Fruit fly (Drosophila melanogaster): Measurements from ENCODE around the gene Lk6.

Gene Lk6

DNA sequence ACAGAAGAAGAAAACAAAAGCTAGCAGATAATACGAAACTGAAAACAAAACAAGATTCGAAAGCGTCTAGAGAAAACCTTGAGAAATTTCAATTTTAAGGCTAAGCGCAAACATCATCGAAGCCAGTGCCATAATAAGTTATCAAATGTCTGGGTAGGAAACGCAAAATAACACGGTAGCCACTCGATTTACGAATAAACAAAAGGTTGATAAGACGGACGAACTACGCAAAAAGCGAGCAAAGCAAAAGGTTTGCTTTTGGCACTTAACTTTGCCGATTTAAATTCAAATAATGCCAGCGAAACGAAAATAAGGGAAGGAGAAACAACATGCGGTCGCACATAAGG lies 6.1 kb downstream of the Lk6 start:
- TF ChIP-seq CG9932 (GFP tag; IDR thresholded peaks at IDR 0.05) (no peak), zfh2 (GFP tag; optimal IDR thresholded peaks at IDR 0.05) (no peak), en (GFP tag; optimal IDR thresholded peaks at IDR 0.05) (no peak), exex (tag; optimal IDR thresholded peaks at IDR 0.05) (peak; percentile 50), CG10431 (GFP tag; optimal IDR thresholded peaks at IDR 0.05) (no peak), p53 (GFP tag; optimal IDR thresholded peaks at IDR 0.05) (no peak), sug (tag; optimal IDR thresholded peaks at IDR 0.05) (peak; percentile 66), Pdp1 (GFP tag; optimal IDR thresholded peaks at IDR 0.05) (peak in 1 of 2 experiments; percentile 60), CG6689 (GFP tag; IDR thresholded peaks at IDR 0.05) (no peak), CG10979 (tag; optimal IDR thresholded peaks at IDR 0.05) (no peak), zen2 (GFP tag; IDR thresholded peaks at IDR 0.05; ENCODE audit: partially characterized antibody) (no peak), Rfx (GFP tag; IDR thresholded peaks at IDR 0.05) (no peak), Ptx1 (GFP tag; IDR thresholded peaks at IDR 0.05) (no peak), Dll (GFP tag; IDR thresholded peaks at IDR 0.05; ENCODE audit: partially characterized antibody) (no peak), ftz-f1 (GFP tag; optimal IDR thresholded peaks at IDR 0.05) (peak; percentile 11), H2.0 (GFP tag; IDR thresholded peaks at IDR 0.05) (no peak), CG15479 (GFP tag; optimal IDR thresholded peaks at IDR 0.05) (no peak), Sox102F (GFP tag; optimal IDR thresholded peaks at IDR 0.05) (no peak), eve (GFP tag; optimal IDR thresholded peaks at IDR 0.05) (no peak), Hey (tag; optimal IDR thresholded peaks at IDR 0.05) (no peak), CG3995 (GFP tag; optimal IDR thresholded peaks at IDR 0.05) (no peak), Dek (tag; optimal IDR thresholded peaks at IDR 0.05) (no peak), ci (GFP tag; IDR thresholded peaks at IDR 0.05) (no peak), CG4404 (GFP tag; IDR thresholded peaks at IDR 0.05) (no peak), mirr (GFP tag; optimal IDR thresholded peaks at IDR 0.05) (peak; percentile 7), CG16779 (GFP tag; IDR thresholded peaks at IDR 0.05) (no peak), CG34376 (GFP tag; optimal IDR thresholded peaks at IDR 0.05) (peak; percentile 35), CG17328 (GFP tag; IDR thresholded peaks at IDR 0.05) (no peak), CG4820 (GFP tag; optimal IDR thresholded peaks at IDR 0.05) (no peak), CG13624 (GFP tag; optimal IDR thresholded peaks at IDR 0.05) (peak; percentile 5), CG3163 (GFP tag; optimal IDR thresholded peaks at IDR 0.05) (peak; percentile 10), tin (GFP tag; optimal IDR thresholded peaks at IDR 0.05) (no peak)

DNA sequence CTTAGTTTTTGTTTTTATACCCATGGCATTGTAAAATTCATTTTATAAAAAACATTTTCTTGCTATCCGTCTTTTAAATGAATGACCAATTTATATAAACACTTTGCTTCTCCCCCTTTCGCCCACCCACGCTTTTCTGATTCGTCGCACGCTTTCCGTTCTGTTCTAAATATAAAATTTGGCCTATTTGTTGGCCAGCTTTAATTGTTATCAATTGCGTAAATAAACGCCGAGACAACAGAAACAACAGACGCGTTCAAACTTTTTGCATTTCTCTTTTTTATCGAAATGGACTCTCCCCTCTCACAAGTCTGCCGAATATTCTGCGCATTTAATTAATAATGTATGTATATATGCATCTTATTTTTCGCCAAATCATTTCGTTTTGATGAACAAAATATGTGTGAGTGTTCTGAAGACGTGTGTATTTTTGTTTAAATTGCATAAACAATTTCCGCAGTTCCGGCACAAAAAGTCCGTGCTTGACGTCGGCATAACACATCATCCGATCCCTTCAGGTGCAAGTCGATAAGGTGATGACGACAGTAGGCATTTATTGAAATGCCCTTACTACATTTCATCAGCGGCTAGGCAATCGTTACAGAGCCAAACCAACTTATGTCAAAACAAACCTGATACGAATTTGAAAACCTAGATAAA lies 6.9 kb downstream of the Lk6 start:
- TF ChIP-seq Pdp1 (GFP tag; optimal IDR thresholded peaks at IDR 0.05) = peak in 1 of 2 experiments; percentile 66
- no peak for TF ChIP-seq CG12942 (GFP tag; optimal IDR thresholded peaks at IDR 0.05)
- no peak for TF ChIP-seq CG1647 (GFP tag; optimal IDR thresholded peaks at IDR 0.05)
- no peak for TF ChIP-seq wor (GFP tag; IDR thresholded peaks at IDR 0.05)
- TF ChIP-seq cwo (GFP tag; optimal IDR thresholded peaks at IDR 0.05) = peak; percentile 1
- no peak for TF ChIP-seq Gsc (GFP tag; IDR thresholded peaks at IDR 0.05)
- no peak for TF ChIP-seq ewg (GFP tag; optimal IDR thresholded peaks at IDR 0.05)
- TF ChIP-seq Med (GFP tag) = peak; percentile 9
- TF ChIP-seq sr (GFP tag; IDR thresholded peaks at IDR 0.05) = peak; percentile 74; the same call in 2 of the 3 replicates
- TF ChIP-seq CG9727 (GFP tag; optimal IDR thresholded peaks at IDR 0.05) = no peak
